Fruit fly (Drosophila melanogaster) whole organism: Measurements from ENCODE around the gene CG5577.

Source experiments
- CG8478 ChIP-seq: fragments of >200 bp; optimal IDR thresholded peaks from 2 replicates; lab custom pipeline; 2018; ENCODE audit warnings: inconsistent platforms
- Dll ChIP-seq: fragments of >200 bp; optimal IDR thresholded peaks from 2 replicates; lab custom pipeline; 2017
- EcR ChIP-seq, 2 experiments: fragments of >200 bp; optimal IDR thresholded peaks; 2 replicates each; lab custom pipeline; 2017; ENCODE audit warnings: missing biosample characterization in 2 of 2, missing genetic modification characterization in 2 of 2, missing genetic modification reagents in 2 of 2
- pan ChIP-seq: fragments of >200 bp; optimal IDR thresholded peaks from 2 replicates; lab custom pipeline; 2017
- psq ChIP-seq: fragments of >200 bp; optimal IDR thresholded peaks from 2 replicates; lab custom pipeline; 2017
- usp ChIP-seq: fragments of >200 bp; optimal IDR thresholded peaks from 2 replicates; lab custom pipeline; 2017; ENCODE audit warnings: missing biosample characterization, missing genetic modification characterization, mixed read lengths

Gene CG5577

DNA sequence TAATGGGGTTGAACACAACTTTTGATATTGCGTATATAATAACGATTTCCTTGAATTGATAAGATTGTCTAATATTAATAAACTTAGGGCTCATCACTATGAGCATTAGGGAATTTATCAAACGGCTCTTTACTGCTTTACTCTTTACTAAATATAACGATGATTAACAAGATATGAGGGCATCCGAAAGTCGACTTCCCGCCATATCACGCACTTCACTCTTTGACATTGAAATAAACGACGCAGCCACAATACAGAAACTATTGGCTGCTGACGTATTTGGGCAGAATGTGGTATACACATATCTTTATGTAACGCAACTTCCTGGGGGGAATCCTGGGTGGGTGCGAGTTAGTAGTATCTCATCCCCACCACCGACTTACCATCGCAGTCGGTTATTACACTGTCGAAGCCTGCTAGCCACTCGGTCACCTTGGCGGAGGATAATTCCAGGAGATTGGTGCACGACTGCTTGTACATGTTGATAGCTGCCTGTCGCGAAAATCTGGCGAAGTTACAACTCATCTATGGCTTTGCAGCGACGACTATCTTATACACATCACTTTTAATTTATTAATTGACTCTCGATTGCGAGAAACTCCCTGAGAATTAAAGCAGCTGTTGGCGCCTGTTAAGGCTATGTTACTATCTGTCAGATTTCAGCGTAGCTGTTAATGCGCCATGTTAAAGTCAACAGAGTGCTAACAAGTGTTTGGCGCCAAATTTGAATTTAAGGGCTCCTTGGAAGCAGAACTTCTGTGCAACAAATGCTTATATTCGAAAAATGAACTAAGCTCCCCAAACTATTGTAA is 1.9 kb upstream of the CG5577 start, which contains the start of gene CG5567:
Gene CG5567, minus strand, starts transcription at position 653 of the 812 bp plus-strand sequence.
- TF ChIP-seq CG8478 (no peak), EcR (GFP tag; optimal IDR thresholded peaks at IDR 0.05; lab: Kevin White, UChicago) (no peak)

DNA sequence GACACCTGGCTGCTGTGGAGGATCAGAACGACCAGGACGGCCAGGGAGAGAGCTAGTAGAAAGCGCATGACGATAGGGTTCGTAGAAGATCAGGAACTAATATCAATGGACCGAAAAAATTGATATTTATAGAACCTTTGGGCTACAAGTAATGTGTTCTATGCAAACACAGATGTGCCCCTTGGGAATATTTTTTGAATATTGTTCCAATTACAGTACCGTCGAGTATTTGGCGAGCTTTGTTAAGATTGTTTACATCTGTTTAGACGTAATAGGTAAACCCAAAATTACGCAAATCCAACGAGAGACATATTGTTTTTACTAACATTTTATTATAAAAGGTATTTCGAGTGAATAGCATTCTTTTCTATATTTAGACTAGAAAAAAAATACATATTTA is 6.2 kb downstream of the CG5577 start, which contains the start of gene CG32189:
Gene CG32189, minus strand, starts transcription at position 101 of the 400 bp plus-strand sequence.
- TF ChIP-seq Dll (lab: Kevin White, UChicago) (no peak), CG8478 (no peak), pan (no peak), psq (lab: Kevin White, UChicago) (no peak), EcR (GFP tag; optimal IDR thresholded peaks at IDR 0.05; lab: Kevin White, UChicago) (no peak), usp (GFP tag; lab: Kevin White, UChicago) (no peak)

- TF ChIP-seq Dll (lab: Kevin White, UChicago) (no peak), EcR (GFP tag; optimal IDR thresholded peaks at IDR 0.05; lab: Kevin White, UChicago) (no peak), CG8478 (no peak), psq (lab: Kevin White, UChicago) (no peak), pan (no peak), usp (GFP tag; lab: Kevin White, UChicago) (no peak)
Observed at dm6 chr3L:17833525-17833924, 7.7 kb downstream of the CG5577 start, which contains the start of gene CG32188. Gene CG32188 (minus strand): TSS chr3L:17833625.

dm6 chr3L:17822784-17823383 is 18.3 kb downstream of the CG5577 start, which contains the start of the genes Ir75c and Grd:
Gene Ir75c (minus strand): TSS chr3L:17822834.
Gene Grd (plus strand): TSS chr3L:17823333.
- no peak for TF ChIP-seq pan
- TF ChIP-seq psq (lab: Kevin White, UChicago), result no peak
- TF ChIP-seq EcR (GFP tag; optimal IDR thresholded peaks at IDR 0.05; lab: Kevin White, UChicago), result no peak
- TF ChIP-seq Dll (lab: Kevin White, UChicago), result no peak
- no peak for TF ChIP-seq usp (GFP tag; lab: Kevin White, UChicago)
- no peak for TF ChIP-seq CG8478

- TF ChIP-seq Dll (lab: Kevin White, UChicago) (no peak), pan (no peak)
Observed at dm6 chr3L:17820093-17820492, 21.1 kb downstream of the CG5577 start, which contains the start of gene Ir75b. Gene Ir75b (minus strand): TSS chr3L:17820193.

dm6 chr3L:17817821-17818220 is 23.4 kb downstream of the CG5577 start, which contains the start of gene Ir75a:
Gene Ir75a (minus strand): TSS chr3L:17817921.
- TF ChIP-seq psq (lab: Kevin White, UChicago) (no peak), Dll (lab: Kevin White, UChicago) (no peak), pan (no peak), usp (GFP tag; lab: Kevin White, UChicago) (no peak)

DNA sequence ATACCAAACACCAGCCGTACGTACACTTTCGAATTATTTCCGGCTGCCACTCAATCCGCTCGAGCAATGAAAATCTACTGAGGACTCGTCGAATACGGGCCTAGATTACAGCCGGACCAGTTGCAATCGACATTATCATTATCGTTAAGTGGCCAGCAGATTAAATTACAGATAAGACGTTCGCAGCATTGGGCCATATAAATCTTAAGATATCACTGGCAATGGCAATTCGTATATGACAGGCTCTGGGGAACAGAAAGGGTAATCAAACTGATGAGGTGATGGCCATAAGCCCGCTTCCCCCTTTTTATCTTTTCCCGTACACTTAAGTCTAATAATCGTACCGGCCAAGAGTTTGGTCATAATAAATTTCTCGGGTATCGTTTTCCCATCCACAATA is 27.2 kb downstream of the CG5577 start, which contains the start of gene Cln3:
Gene Cln3, minus strand, starts transcription at position 84 of the 400 bp plus-strand sequence.
- TF ChIP-seq psq (lab: Kevin White, UChicago) (no peak), usp (GFP tag; lab: Kevin White, UChicago) (no peak), Dll (lab: Kevin White, UChicago) (no peak), CG8478 (no peak), pan (no peak), EcR (GFP tag; optimal IDR thresholded peaks at IDR 0.05; lab: Kevin White, UChicago) (no peak)

DNA sequence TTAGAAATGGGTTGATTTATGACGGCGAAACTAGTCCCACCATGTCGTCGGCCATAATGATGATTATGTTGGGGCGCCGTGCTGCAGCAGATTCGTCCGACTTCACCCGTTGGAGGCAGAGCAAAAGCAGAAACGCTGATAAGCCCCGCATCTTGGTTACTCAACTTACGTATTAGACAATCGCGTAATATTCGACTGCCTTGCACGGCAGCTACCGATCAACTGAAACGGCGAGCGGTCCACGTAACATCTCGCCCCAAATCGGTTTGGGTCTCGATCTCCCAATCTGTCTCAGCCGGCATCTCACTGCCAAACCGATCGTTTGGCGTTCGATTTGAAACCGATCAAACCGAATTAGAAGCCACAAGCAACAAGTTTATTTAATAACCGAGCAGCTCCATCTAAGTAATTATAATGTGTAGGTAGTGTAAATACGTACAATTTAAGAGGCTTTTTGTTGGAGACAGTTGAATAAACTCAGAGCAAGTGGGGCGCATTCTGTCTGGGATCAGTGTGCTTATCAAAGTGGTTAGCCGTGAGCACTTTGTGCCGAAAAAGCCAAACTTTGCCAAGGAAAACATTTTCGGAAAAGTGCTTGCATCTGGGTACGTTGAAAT is 32.5 kb downstream of the CG5577 start, which contains the start of gene CG32191:
Gene CG32191, minus strand, starts transcription at position 550 of the 617 bp plus-strand sequence.
- TF ChIP-seq pan (no peak), Dll (lab: Kevin White, UChicago) (no peak), psq (lab: Kevin White, UChicago) (no peak), CG8478 (no peak), usp (GFP tag; lab: Kevin White, UChicago) (no peak), EcR (GFP tag; optimal IDR thresholded peaks at IDR 0.05; lab: Kevin White, UChicago) (no peak)

DNA sequence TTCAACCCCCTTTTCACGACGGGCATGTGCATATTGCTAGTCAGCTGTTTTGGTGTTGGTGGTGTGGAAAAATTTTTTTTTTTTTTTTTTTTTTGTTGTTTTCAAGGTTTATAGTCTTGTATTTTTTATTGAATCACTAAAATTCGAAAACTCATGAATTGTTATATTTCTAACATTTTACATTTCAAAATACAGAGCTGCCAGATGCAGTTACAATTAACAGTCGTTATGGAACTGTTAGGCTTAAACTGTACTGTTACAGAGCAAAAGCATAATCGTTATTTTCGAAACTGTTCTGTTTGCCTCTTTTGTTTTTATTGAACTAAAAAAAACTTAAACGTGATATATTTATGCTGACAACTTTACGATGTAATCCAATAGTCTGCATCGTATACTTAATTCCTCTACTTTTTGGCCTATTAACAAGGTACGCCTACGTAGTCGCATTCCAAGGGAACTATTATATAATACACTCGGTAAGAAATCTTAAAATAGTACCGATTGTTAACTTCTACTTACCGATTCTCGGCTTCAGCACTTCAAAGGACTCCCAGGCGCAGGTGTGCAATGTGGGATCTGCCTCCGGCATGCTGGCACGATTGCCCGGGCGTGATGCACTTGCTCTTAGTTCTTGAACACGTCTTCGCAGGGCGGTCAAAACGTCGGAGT is 34.7 kb downstream of the CG5577 start, which contains the start of gene CG32187:
Gene CG32187, minus strand, starts transcription at position 9 of the 669 bp plus-strand sequence.
- TF ChIP-seq Dll (lab: Kevin White, UChicago), result no peak
- no peak for TF ChIP-seq CG8478
- no peak for TF ChIP-seq usp (GFP tag; lab: Kevin White, UChicago)
- no peak for TF ChIP-seq pan
- no peak for TF ChIP-seq EcR (GFP tag; optimal IDR thresholded peaks at IDR 0.05; lab: Kevin White, UChicago)
- TF ChIP-seq psq (lab: Kevin White, UChicago), result no peak

DNA sequence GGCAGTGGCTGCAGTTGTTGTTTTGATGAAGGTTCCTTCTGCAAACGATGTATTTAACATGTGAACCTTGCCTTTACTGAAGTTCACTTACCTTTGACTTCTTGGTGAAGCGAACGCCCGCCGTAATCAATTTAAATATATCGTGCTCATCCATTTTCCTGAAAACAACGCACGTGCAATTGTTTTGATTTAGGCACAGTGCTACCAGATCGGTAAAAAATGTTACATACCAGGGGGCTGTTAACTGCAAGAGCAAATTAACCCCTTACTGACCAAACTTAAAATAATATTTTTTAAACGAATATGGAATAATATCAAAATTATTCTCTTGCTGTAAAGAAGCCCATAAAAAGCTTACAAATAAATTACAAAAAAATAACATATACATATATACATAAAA is 36.7 kb downstream of the CG5577 start, which contains the start of gene ais:
Gene ais, minus strand, starts transcription at position 205 of the 400 bp plus-strand sequence.
- no peak for TF ChIP-seq psq (lab: Kevin White, UChicago)
- TF ChIP-seq EcR (GFP tag; optimal IDR thresholded peaks at IDR 0.05; lab: Kevin White, UChicago), result no peak
- no peak for TF ChIP-seq CG8478
- no peak for TF ChIP-seq pan
- no peak for TF ChIP-seq usp (GFP tag; lab: Kevin White, UChicago)
- TF ChIP-seq Dll (lab: Kevin White, UChicago), result no peak

DNA sequence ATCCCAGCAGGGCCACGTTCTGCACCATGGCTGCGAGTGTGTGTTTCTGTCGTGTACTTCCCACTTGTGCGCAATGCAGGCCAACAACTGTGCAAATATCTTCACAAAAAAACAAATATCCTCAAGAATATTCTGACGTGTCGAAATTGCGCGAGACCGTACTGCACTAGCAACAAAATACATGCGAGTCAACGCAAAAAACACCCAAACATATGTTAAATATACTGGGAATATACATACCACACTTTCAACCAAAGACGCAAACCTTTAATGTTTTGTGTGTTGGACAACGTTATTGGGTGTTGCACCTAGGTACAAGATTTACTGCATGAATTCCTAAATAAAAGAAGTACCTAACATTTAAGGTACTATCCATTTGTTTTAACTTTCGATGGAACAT is 39.1 kb downstream of the CG5577 start, which contains the start of gene NUCB1:
Gene NUCB1, minus strand, starts transcription at position 173 of the 400 bp plus-strand sequence.
- TF ChIP-seq usp (GFP tag; lab: Kevin White, UChicago) (no peak), CG8478 (no peak), EcR (GFP tag; optimal IDR thresholded peaks at IDR 0.05; lab: Kevin White, UChicago) (no peak), Dll (lab: Kevin White, UChicago) (no peak), psq (lab: Kevin White, UChicago) (no peak), pan (no peak)
